Worm (Caenorhabditis elegans) whole organism, mixed stage, embryonic: Measurements from ENCODE around the gene clec-207.

Experiments used
- bed-3 ChIP-seq: fragments of 200-800 bp; sonication (Bioruptor generic); optimal IDR thresholded peaks from 3 replicates; lab custom pipeline; 2018; ENCODE audit warnings: mild to moderate bottlenecking, missing genetic modification characterization, moderate library complexity, missing compliant biosample characterization
- blmp-1 ChIP-seq: fragments of 150-350 bp; optimal IDR thresholded peaks from 2 replicates; lab custom pipeline; 2014; ENCODE audit warnings: missing biosample characterization, missing genetic modification characterization
- ceh-39 ChIP-seq: fragments of 150-350 bp; optimal IDR thresholded peaks from 2 replicates; lab custom pipeline; 2014; ENCODE audit warnings: missing biosample characterization, missing genetic modification characterization
- ceh-43 ChIP-seq: fragments of 200-800 bp; sonication (Bioruptor generic); optimal IDR thresholded peaks from 2 replicates; lab custom pipeline; 2018; ENCODE audit warnings: mild to moderate bottlenecking, missing genetic modification characterization, moderate library complexity, missing compliant biosample characterization
- ces-1 ChIP-seq: fragments of 150-350 bp; optimal IDR thresholded peaks from 2 replicates; lab custom pipeline; 2014; ENCODE audit warnings: missing biosample characterization, missing genetic modification reagents, missing genetic modification characterization
- cnd-1 ChIP-seq: fragments of 200-800 bp; sonication (Bioruptor generic); optimal IDR thresholded peaks from 2 replicates; lab custom pipeline; 2018; ENCODE audit warnings: mild to moderate bottlenecking, missing genetic modification characterization, missing compliant biosample characterization
- drap-1 ChIP-seq: fragments of 200-800 bp; sonication (Bioruptor generic); optimal IDR thresholded peaks from 3 replicates; lab custom pipeline; 2018; ENCODE audit warnings: mild to moderate bottlenecking, missing genetic modification characterization, missing compliant biosample characterization
- elt-1 ChIP-seq: sonication (generic microtip); optimal IDR thresholded peaks from 2 replicates; lab custom pipeline; 2017; ENCODE audit warnings: missing genetic modification characterization, mild to moderate bottlenecking, missing compliant biosample characterization, antibody characterized with exemption, moderate library complexity, borderline replicate concordance; ENCODE audit not compliant: insufficient read depth
- flh-1 ChIP-seq: fragments of 200-800 bp; sonication (Bioruptor generic); optimal IDR thresholded peaks from 2 replicates; lab custom pipeline; 2018; ENCODE audit warnings: mild to moderate bottlenecking, missing genetic modification characterization, moderate library complexity, missing compliant biosample characterization
- ham-2 ChIP-seq: fragments of 200-800 bp; sonication (Bioruptor generic); optimal IDR thresholded peaks from 2 replicates; lab custom pipeline; 2018; ENCODE audit warnings: mild to moderate bottlenecking, missing genetic modification characterization, missing compliant biosample characterization
- lin-13 ChIP-seq: fragments of 150-350 bp; optimal IDR thresholded peaks from 2 replicates; lab custom pipeline; 2014; ENCODE audit warnings: missing biosample characterization, missing genetic modification characterization
- lin-32 ChIP-seq: fragments of 200-800 bp; sonication (Bioruptor generic); optimal IDR thresholded peaks from 2 replicates; lab custom pipeline; 2018; ENCODE audit warnings: mild to moderate bottlenecking, missing genetic modification characterization, missing compliant biosample characterization
- lsy-2 ChIP-seq: fragments of 150-350 bp; optimal IDR thresholded peaks from 2 replicates; lab custom pipeline; 2014; ENCODE audit warnings: missing biosample characterization, missing genetic modification characterization
- mab-5 ChIP-seq: fragments of 150-350 bp; optimal IDR thresholded peaks from 2 replicates; lab custom pipeline; 2014; ENCODE audit warnings: missing biosample characterization, missing genetic modification characterization
- mls-2 ChIP-seq: sonication (generic microtip); optimal IDR thresholded peaks from 2 replicates; lab custom pipeline; 2016; ENCODE audit warnings: mild to moderate bottlenecking, missing genetic modification characterization, moderate library complexity, missing compliant biosample characterization
- nhr-12 ChIP-seq: fragments of 150-350 bp; optimal IDR thresholded peaks from 2 replicates; lab custom pipeline; 2014; ENCODE audit warnings: missing biosample characterization, missing genetic modification characterization
- nhr-2 ChIP-seq: fragments of 150-350 bp; optimal IDR thresholded peaks from 2 replicates; lab custom pipeline; 2014; ENCODE audit warnings: missing biosample characterization, missing genetic modification characterization
- nhr-28 ChIP-seq: fragments of 150-350 bp; optimal IDR thresholded peaks from 2 replicates; lab custom pipeline; 2014; ENCODE audit warnings: missing biosample characterization, missing genetic modification characterization
- nhr-76 ChIP-seq: sonication (generic microtip); optimal IDR thresholded peaks from 2 replicates; lab custom pipeline; 2017; ENCODE audit warnings: missing biosample characterization, missing genetic modification characterization
- pha-4 ChIP-seq: fragments of 150-350 bp; optimal IDR thresholded peaks from 2 replicates; lab custom pipeline; 2018; ENCODE audit warnings: missing biosample characterization, missing genetic modification reagents, missing genetic modification characterization
- sem-2 ChIP-seq: fragments of 200-800 bp; sonication (Bioruptor generic); optimal IDR thresholded peaks from 2 replicates; lab custom pipeline; 2018; ENCODE audit warnings: mild to moderate bottlenecking, missing genetic modification characterization, missing compliant biosample characterization
- snpc-4 ChIP-seq: fragments of 150-350 bp; optimal IDR thresholded peaks from 2 replicates; lab custom pipeline; 2014; ENCODE audit warnings: missing biosample characterization, missing genetic modification characterization
- sptf-1 ChIP-seq: sonication (generic microtip); optimal IDR thresholded peaks from 2 replicates; lab custom pipeline; 2017; ENCODE audit warnings: mild to moderate bottlenecking, missing genetic modification characterization, moderate library complexity, missing compliant biosample characterization
- unc-120 ChIP-seq: sonication (generic microtip); optimal IDR thresholded peaks from 2 replicates; lab custom pipeline; 2017; ENCODE audit warnings: missing genetic modification characterization, missing compliant biosample characterization; ENCODE audit not compliant: poor library complexity, severe bottlenecking
- unc-62 ChIP-seq: fragments of 150-350 bp; optimal IDR thresholded peaks from 2 replicates; lab custom pipeline; 2014; ENCODE audit warnings: missing biosample characterization, missing genetic modification reagents, missing genetic modification characterization
- zip-8 ChIP-seq: fragments of 150-350 bp; optimal IDR thresholded peaks from 2 replicates; lab custom pipeline; 2014; ENCODE audit warnings: missing biosample characterization, missing genetic modification characterization

Gene clec-207

DNA sequence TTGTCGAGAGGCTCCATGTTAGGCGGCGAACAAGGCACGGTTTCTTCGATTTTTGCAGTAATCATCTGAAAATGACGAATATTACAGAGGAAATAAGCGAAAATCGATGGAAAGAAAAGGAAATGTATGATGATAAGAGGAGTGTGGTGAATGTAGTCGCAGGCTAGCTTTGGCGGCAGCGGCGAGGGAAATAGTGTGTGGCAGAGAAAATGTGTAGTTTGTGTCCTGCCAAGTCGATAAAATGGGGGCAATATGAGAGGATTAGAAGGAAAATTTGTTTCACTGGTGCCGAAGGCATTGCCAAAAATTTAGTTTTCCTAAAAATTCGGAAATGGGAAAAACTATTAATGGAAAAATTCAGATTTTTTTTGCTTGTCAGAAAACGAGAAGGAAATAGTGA lies 29.1 kb upstream of the clec-207 start, which contains the start of gene nhr-86:
nhr-86 (minus strand) TSS at position 71 of the 400 bp plus-strand sequence.
- no peak for TF ChIP-seq mab-5 (tag; lab: Kevin White, UChicago)
- no peak for TF ChIP-seq nhr-12
- TF ChIP-seq mls-2 (tag; lab: Kevin White, UChicago): no peak
- no peak for TF ChIP-seq snpc-4 (tag; lab: Kevin White, UChicago)
- no peak for TF ChIP-seq pha-4
- TF ChIP-seq unc-120 (tag; lab: Kevin White, UChicago): peak; percentile 9
- TF ChIP-seq nhr-28 (tag; lab: Kevin White, UChicago): peak; percentile 51
- TF ChIP-seq lin-32: no peak
- TF ChIP-seq ham-2: peak; percentile 53
- TF ChIP-seq nhr-2 (tag; lab: Kevin White, UChicago): peak; percentile 31
- TF ChIP-seq lin-13: no peak
- no peak for TF ChIP-seq elt-1 (tag; lab: Kevin White, UChicago)
- TF ChIP-seq ceh-39 (tag; lab: Kevin White, UChicago): peak; percentile 30
- TF ChIP-seq zip-8: no peak
- no peak for TF ChIP-seq blmp-1
- TF ChIP-seq ceh-43 (GFP tag; lab: Kevin White, UChicago): no peak
- no peak for TF ChIP-seq drap-1 (GFP tag; lab: Kevin White, UChicago)

DNA sequence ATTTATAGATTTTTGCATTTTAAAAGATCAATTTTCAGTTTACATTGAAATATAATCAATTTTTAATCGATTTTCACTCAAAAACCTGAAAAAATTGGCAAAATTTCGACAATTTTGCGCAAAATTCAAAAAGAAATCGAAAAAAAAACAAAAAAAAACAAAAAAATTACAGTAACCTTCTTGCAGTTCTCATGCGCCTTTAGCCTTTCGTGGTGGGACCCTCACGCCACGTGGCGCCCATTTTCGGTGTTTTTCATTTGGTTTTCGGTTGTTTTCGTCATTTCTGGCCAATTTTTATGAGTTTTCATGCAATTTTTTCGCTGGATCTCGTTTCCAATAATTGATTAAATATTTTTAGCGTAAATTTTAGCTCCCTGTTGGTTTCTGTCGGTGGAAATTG lies 28.5 kb upstream of the clec-207 start:
- TF ChIP-seq sptf-1 (tag; lab: Kevin White, UChicago): no peak

DNA sequence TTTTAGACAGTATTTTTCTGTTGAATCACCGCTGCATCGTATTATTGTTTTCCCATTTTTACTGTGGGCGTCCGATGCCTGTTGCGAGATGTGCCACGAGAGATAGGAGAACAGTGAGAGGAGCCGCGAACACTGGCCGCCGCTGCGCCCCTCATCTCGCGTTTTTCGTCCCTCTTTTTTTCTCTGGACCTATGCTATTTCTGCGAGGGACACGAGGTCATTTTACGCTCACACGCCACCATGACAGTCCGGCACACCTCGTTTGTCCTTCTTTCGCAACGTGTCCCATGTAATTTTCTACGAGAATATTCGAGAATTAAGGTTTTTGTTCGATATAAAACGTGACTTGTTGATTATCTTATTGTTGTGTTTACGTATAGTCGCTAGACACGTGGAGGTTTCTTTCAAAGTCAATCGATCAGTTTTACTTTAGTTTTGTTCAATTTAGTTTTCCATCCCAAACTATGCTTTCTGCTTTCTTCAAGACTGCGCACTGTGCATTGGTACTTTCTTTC lies 27.8 kb upstream of the clec-207 start, which contains the start of gene lbp-9:
lbp-9 (plus strand) TSS at position 465 of the 515 bp plus-strand sequence.
- TF ChIP-seq sptf-1 (tag; lab: Kevin White, UChicago) (no peak), lin-32 (no peak), nhr-12 (no peak), nhr-2 (tag; lab: Kevin White, UChicago) (no peak), sem-2 (no peak)
- TF ChIP-seq, all 35 proteins: peak for 0

DNA sequence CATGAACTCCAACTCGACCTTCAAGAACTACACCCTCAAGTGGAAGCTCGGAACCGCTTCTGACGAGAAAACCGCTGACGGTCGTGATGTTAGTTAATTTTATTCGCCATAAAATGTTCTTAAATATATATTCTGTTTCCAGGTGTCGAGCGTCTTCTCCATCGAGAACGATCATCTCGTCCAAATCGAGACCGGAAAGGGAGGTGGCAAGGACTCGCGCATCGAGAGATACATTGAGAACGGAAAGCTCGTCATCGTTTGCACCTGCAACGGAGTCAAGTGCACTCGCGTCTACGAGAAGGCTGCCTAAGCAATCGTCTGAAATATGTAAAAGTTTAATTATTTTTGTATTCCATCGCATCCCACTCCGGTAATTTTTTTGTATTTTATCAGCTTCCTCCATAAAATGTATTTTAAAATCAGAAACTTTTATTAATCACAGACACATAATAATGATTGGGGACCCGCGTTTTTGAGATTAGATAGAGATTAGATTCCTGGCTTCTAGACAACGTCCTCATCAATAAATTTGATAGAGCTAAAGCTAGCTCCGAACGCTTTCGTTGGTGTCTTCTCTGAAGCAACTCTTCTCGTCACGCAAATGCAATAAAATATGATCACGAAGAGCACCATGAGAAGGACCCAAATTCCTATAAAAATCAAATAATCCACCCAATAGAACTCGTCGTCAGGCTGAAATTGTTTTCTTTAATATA lies 27.0 kb upstream of the clec-207 start:
- TF ChIP-seq unc-62: no peak
- TF ChIP-seq flh-1 (GFP tag; lab: Kevin White, UChicago): no peak
- TF ChIP-seq mls-2 (tag; lab: Kevin White, UChicago): no peak
- no peak for TF ChIP-seq lin-13
- no peak for TF ChIP-seq snpc-4 (tag; lab: Kevin White, UChicago)
- TF ChIP-seq nhr-76 (tag; lab: Kevin White, UChicago): no peak
- TF ChIP-seq elt-1 (tag; lab: Kevin White, UChicago): no peak
- TF ChIP-seq ceh-39 (tag; lab: Kevin White, UChicago): no peak

DNA sequence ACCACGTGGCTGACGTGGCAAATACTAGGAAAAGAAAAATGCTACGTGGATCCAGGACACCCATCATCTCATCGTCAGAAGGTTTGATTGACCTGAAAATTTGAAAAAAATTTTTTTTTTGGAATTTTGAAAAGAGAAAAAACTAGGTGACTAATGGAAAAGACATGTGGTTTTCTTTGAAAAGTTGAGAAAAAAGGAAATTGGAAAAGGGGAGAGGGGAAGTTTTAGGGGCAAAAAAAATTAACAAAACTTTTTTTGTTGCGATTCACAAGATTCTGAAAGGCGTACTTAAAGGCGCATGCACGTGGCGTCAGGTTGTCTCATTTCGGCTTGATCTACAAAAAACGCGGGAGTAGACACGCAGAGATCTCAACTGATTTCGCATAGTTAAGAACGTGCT lies 23.1 kb upstream of the clec-207 start, which contains the start of gene Y40B10A.9:
Y40B10A.9 (minus strand) TSS at position 101 of the 400 bp plus-strand sequence.
- TF ChIP-seq lsy-2 (tag; lab: Kevin White, UChicago) (no peak), ces-1 (GFP tag; lab: Kevin White, UChicago) (no peak), cnd-1 (tag; lab: Kevin White, UChicago) (no peak), nhr-28 (tag; lab: Kevin White, UChicago) (no peak), lin-32 (no peak), lin-13 (no peak), nhr-2 (tag; lab: Kevin White, UChicago) (no peak), mab-5 (tag; lab: Kevin White, UChicago) (no peak), bed-3 (GFP tag; lab: Kevin White, UChicago) (no peak), sptf-1 (tag; lab: Kevin White, UChicago) (no peak)

DNA sequence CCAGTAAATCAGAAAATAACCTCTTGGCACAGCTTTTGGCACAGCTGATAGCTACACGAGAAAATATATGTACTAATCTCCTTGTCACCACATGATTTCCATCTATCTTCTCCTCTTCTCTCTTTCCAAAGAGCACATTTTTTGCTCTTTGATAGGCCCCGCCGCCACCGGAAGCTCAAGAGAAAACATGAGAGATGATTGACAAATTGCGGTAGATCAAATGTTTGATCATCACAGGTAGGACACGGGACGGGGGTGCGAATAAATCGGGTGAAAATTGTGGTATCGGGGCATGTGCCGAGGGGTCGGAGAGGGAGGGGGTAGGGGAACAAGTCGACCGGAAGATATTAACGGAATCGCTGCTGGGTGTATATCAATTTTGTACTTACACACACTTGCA lies 19.8 kb upstream of the clec-207 start:
- peak; percentile 13 for TF ChIP-seq unc-120 (tag; lab: Kevin White, UChicago)
- TF ChIP-seq drap-1 (GFP tag; lab: Kevin White, UChicago): no peak
- peak; percentile 66 for TF ChIP-seq unc-62
